Fruit fly (Drosophila melanogaster): ENCODE data around the gene baz.

- TF ChIP-seq br (GFP tag; optimal IDR thresholded peaks at IDR 0.05) = no peak
- no peak for TF ChIP-seq GATAd (GFP tag; optimal IDR thresholded peaks at IDR 0.05)
- no peak for TF ChIP-seq Rel (GFP tag; optimal IDR thresholded peaks at IDR 0.05)
- no peak for TF ChIP-seq Rel (tag; optimal IDR thresholded peaks at IDR 0.05)
- TF ChIP-seq h (GFP tag; optimal IDR thresholded peaks at IDR 0.05) = no peak
- no peak for TF ChIP-seq jim (GFP tag; optimal IDR thresholded peaks at IDR 0.05)
- TF ChIP-seq psq (GFP tag; optimal IDR thresholded peaks at IDR 0.05) = no peak
- TF ChIP-seq pan (optimal IDR thresholded peaks at IDR 0.05) = no peak
- no peak for TF ChIP-seq foxo (GFP tag; optimal IDR thresholded peaks at IDR 0.05)
- TF ChIP-seq Hr83 (GFP tag; optimal IDR thresholded peaks at IDR 0.05; ENCODE audit: poor library complexity, severe bottlenecking) = no peak
- no peak for TF ChIP-seq CrebA (GFP tag; optimal IDR thresholded peaks at IDR 0.05; ENCODE audit: borderline replicate concordance)
- TF ChIP-seq N (GFP tag; optimal IDR thresholded peaks at IDR 0.05) = no peak
Observed at dm6 chrX:17122425-17123094, 37.2 kb upstream of the baz start.
